Fruit fly (Drosophila melanogaster) whole organism, embryonic: ENCODE measurements around the gene CG13603.

Experiments
- Atf6 ChIP-seq: fragments of 200-800 bp; sonication (Bioruptor generic); IDR thresholded peaks from 2 replicates; pipeline ENCODE4 v1.3.6; 2022; ENCODE audit warnings: missing biosample characterization, missing genetic modification characterization
- Bdp1 ChIP-seq: fragments of 200-800 bp; sonication (Bioruptor generic); optimal IDR thresholded peaks from 3 replicates; lab custom pipeline; 2016; ENCODE audit warnings: missing biosample characterization, missing genetic modification characterization
- Blimp-1 ChIP-seq: fragments of 200-800 bp; sonication (Bioruptor generic); optimal IDR thresholded peaks from 3 replicates; lab custom pipeline; 2018; ENCODE audit warnings: missing biosample characterization, missing genetic modification characterization, mild to moderate bottlenecking, moderate library complexity, missing genetic modification reagents
- Bteb2 ChIP-seq: fragments of 200-800 bp; sonication (Bioruptor generic); optimal IDR thresholded peaks from 2 replicates; lab custom pipeline; 2016; ENCODE audit warnings: missing biosample characterization, missing genetic modification characterization
- CG1024 ChIP-seq: fragments of 200-800 bp; sonication (Bioruptor generic); IDR thresholded peaks from 2 replicates; pipeline ENCODE4 v1.3.6; 2022; ENCODE audit warnings: missing biosample characterization, missing genetic modification characterization
- CG11723 ChIP-seq: fragments of 200-800 bp; sonication (Bioruptor generic); optimal IDR thresholded peaks from 2 replicates; lab custom pipeline; 2017; ENCODE audit warnings: missing biosample characterization, mild to moderate bottlenecking, missing genetic modification characterization
- CG13894 ChIP-seq: fragments of 200-800 bp; sonication (Bioruptor generic); optimal IDR thresholded peaks from 3 replicates; lab custom pipeline; 2018; ENCODE audit warnings: missing biosample characterization, mild to moderate bottlenecking, missing genetic modification characterization, moderate library complexity
- CG14050 ChIP-seq: fragments of 200-800 bp; sonication (Bioruptor generic); IDR thresholded peaks from 3 replicates; pipeline ENCODE4 v1.3.6; 2022; ENCODE audit warnings: missing biosample characterization, missing genetic modification characterization
- CG15011 ChIP-seq: fragments of 200-800 bp; sonication (Bioruptor generic); optimal IDR thresholded peaks from 3 replicates; lab custom pipeline; 2018; ENCODE audit warnings: missing biosample characterization, mild to moderate bottlenecking, missing genetic modification characterization
- CG15696 ChIP-seq: fragments of 200-800 bp; sonication (Bioruptor generic); optimal IDR thresholded peaks from 2 replicates; lab custom pipeline; 2019; ENCODE audit warnings: missing biosample characterization, mild to moderate bottlenecking, missing genetic modification characterization, moderate library complexity
- CG1602 ChIP-seq: fragments of 200-800 bp; sonication (Bioruptor generic); optimal IDR thresholded peaks from 3 replicates; lab custom pipeline; 2016; ENCODE audit warnings: missing biosample characterization, missing genetic modification characterization
- CG16863 ChIP-seq: fragments of 200-800 bp; sonication (Bioruptor generic); optimal IDR thresholded peaks from 3 replicates; lab custom pipeline; 2016; ENCODE audit warnings: missing biosample characterization, missing genetic modification characterization
- CG18011 ChIP-seq: fragments of 200-800 bp; sonication (Bioruptor generic); optimal IDR thresholded peaks from 2 replicates; lab custom pipeline; 2017; ENCODE audit warnings: missing biosample characterization, missing genetic modification characterization, mild to moderate bottlenecking, moderate library complexity, missing genotype
- CG2129 ChIP-seq: fragments of 200-800 bp; sonication (Bioruptor generic); IDR thresholded peaks from 2 replicates; pipeline ENCODE4 v1.3.6; 2022; ENCODE audit warnings: missing biosample characterization, missing genetic modification characterization; ENCODE audit not compliant: partially characterized antibody
- CG30020 ChIP-seq: fragments of 200-800 bp; optimal IDR thresholded peaks from 2 replicates; lab custom pipeline; 2019; ENCODE audit warnings: missing biosample characterization, mild to moderate bottlenecking, missing genetic modification characterization, moderate library complexity
- CG31365 ChIP-seq: fragments of 200-800 bp; sonication (Bioruptor generic); optimal IDR thresholded peaks from 2 replicates; lab custom pipeline; 2018; ENCODE audit warnings: missing biosample characterization, mild to moderate bottlenecking, missing genetic modification characterization
- CG3163 ChIP-seq: fragments of 200-800 bp; sonication (Bioruptor generic); optimal IDR thresholded peaks from 3 replicates; lab custom pipeline; 2016; ENCODE audit warnings: missing biosample characterization, missing genetic modification characterization
- CG3726 ChIP-seq: fragments of 200-800 bp; sonication (Bioruptor generic); IDR thresholded peaks from 3 replicates; pipeline ENCODE4, ENCODE4 v1.3.6; 2022; ENCODE audit warnings: missing biosample characterization, missing genetic modification characterization
- CG8290 ChIP-seq, 3 experiments: fragments of 200-800 bp; sonication (Bioruptor generic); optimal IDR thresholded peaks; 2 replicates each; lab custom pipeline; 2016 to 2019; ENCODE audit warnings: missing biosample characterization in 3 of 3, missing genetic modification characterization in 3 of 3, mild to moderate bottlenecking in 2 of 3, moderate library complexity in 1 of 3
- CG9609 ChIP-seq: fragments of 200-800 bp; sonication (Bioruptor generic); optimal IDR thresholded peaks from 3 replicates; lab custom pipeline; 2016; ENCODE audit warnings: missing biosample characterization, missing genetic modification characterization
- CG9727 ChIP-seq: fragments of 200-800 bp; sonication (Bioruptor generic); optimal IDR thresholded peaks from 3 replicates; lab custom pipeline; 2017; ENCODE audit warnings: missing biosample characterization, mild to moderate bottlenecking, missing genetic modification characterization
- D19B ChIP-seq: fragments of 200-800 bp; sonication (Bioruptor generic); optimal IDR thresholded peaks from 2 replicates; lab custom pipeline; 2017; ENCODE audit warnings: missing biosample characterization, mild to moderate bottlenecking, missing genetic modification characterization
- Drgx ChIP-seq: fragments of 200-800 bp; sonication (Bioruptor generic); IDR thresholded peaks from 2 replicates; pipeline ENCODE4 v1.3.6; 2022; ENCODE audit warnings: missing biosample characterization, missing genetic modification characterization
- Fer2 ChIP-seq: fragments of 200-800 bp; sonication (Bioruptor generic); optimal IDR thresholded peaks from 2 replicates; lab custom pipeline; 2018; ENCODE audit warnings: missing biosample characterization, mild to moderate bottlenecking, missing genetic modification characterization, moderate library complexity
- HLH4C ChIP-seq: fragments of 200-800 bp; sonication (Bioruptor generic); IDR thresholded peaks from 3 replicates; pipeline ENCODE4 v1.3.6; 2022; ENCODE audit warnings: missing biosample characterization, missing genetic modification characterization; ENCODE audit not compliant: partially characterized antibody
- HLH54F ChIP-seq: fragments of 200-800 bp; sonication (Bioruptor generic); optimal IDR thresholded peaks from 3 replicates; lab custom pipeline; 2016; ENCODE audit warnings: missing biosample characterization, missing genetic modification characterization
- Lhr ChIP-seq: fragments of 200-800 bp; sonication (Bioruptor generic); optimal IDR thresholded peaks from 3 replicates; lab custom pipeline; 2017; ENCODE audit warnings: mild to moderate bottlenecking, missing biosample characterization, missing genetic modification reagents, missing genetic modification characterization
- Lpt ChIP-seq: fragments of >200 bp; optimal IDR thresholded peaks from 2 replicates; lab custom pipeline; 2018; ENCODE audit warnings: missing biosample characterization, missing genetic modification characterization
- NfI ChIP-seq: fragments of 200-800 bp; sonication (Bioruptor generic); optimal IDR thresholded peaks from 3 replicates; lab custom pipeline; 2018; ENCODE audit warnings: missing biosample characterization, mild to moderate bottlenecking, missing genetic modification characterization, moderate library complexity
- PHDP ChIP-seq: fragments of 200-800 bp; sonication (Bioruptor generic); optimal IDR thresholded peaks from 3 replicates; lab custom pipeline; 2018; ENCODE audit warnings: missing biosample characterization, mild to moderate bottlenecking, missing genetic modification characterization, moderate library complexity
- Rfx ChIP-seq: fragments of 200-800 bp; sonication (Bioruptor generic); IDR thresholded peaks from 2 replicates; pipeline ENCODE4 v1.3.6; 2022; ENCODE audit warnings: missing biosample characterization, missing genetic modification characterization
- amos ChIP-seq: fragments of 200-800 bp; sonication (Bioruptor generic); IDR thresholded peaks from 2 replicates; pipeline ENCODE4 v1.3.6; 2022; ENCODE audit warnings: missing biosample characterization, missing genetic modification characterization; ENCODE audit not compliant: partially characterized antibody
- ase ChIP-seq: fragments of 200-800 bp; sonication (Bioruptor generic); IDR thresholded peaks from 3 replicates; pipeline ENCODE4 v1.3.6; 2022; ENCODE audit warnings: missing biosample characterization, missing genetic modification characterization
- bcd ChIP-seq: fragments of 200-800 bp; sonication (Bioruptor generic); optimal IDR thresholded peaks from 2 replicates; lab custom pipeline; 2017; ENCODE audit warnings: missing biosample characterization, mild to moderate bottlenecking, missing genetic modification characterization
- btn ChIP-seq: fragments of 200-800 bp; sonication (Bioruptor generic); optimal IDR thresholded peaks from 2 replicates; lab custom pipeline; 2016; ENCODE audit warnings: missing biosample characterization, missing genetic modification characterization
- crp ChIP-seq, 2 experiments: fragments of 200-800 bp; sonication (Bioruptor generic); optimal IDR thresholded peaks; 2 replicates in 1 of 2; 3 replicates in 1 of 2; lab custom pipeline; 2017; ENCODE audit warnings: missing biosample characterization in 2 of 2, missing genetic modification characterization in 2 of 2, mild to moderate bottlenecking in 1 of 2, moderate library complexity in 1 of 2
- da ChIP-seq: fragments of 200-800 bp; sonication (Bioruptor generic); optimal IDR thresholded peaks from 2 replicates; lab custom pipeline; 2016; ENCODE audit warnings: missing biosample characterization, missing genetic modification characterization
- dimm ChIP-seq: fragments of 200-800 bp; sonication (Bioruptor generic); IDR thresholded peaks from 2 replicates; pipeline ENCODE4 v1.3.6; 2022; ENCODE audit warnings: missing biosample characterization, missing genetic modification characterization
- fd96Cb ChIP-seq: fragments of 200-800 bp; sonication (Bioruptor generic); optimal IDR thresholded peaks from 2 replicates; lab custom pipeline; 2018; ENCODE audit warnings: missing biosample characterization, mild to moderate bottlenecking, missing genetic modification characterization, moderate library complexity
- fu2 ChIP-seq: fragments of 200-800 bp; sonication (Bioruptor generic); optimal IDR thresholded peaks from 2 replicates; lab custom pipeline; 2016; ENCODE audit warnings: missing biosample characterization, missing genetic modification characterization
- grn ChIP-seq: fragments of 200-800 bp; sonication (Bioruptor generic); optimal IDR thresholded peaks from 3 replicates; lab custom pipeline; 2017; ENCODE audit warnings: missing biosample characterization, missing genetic modification characterization
- insv ChIP-seq, 2 experiments: fragments of 200-800 bp; sonication (Bioruptor generic); optimal IDR thresholded peaks; 3 replicates each; lab custom pipeline; 2016 to 2018; ENCODE audit warnings: missing biosample characterization in 2 of 2, missing genetic modification characterization in 2 of 2
- kay ChIP-seq: fragments of 200-800 bp; sonication (Bioruptor generic); optimal IDR thresholded peaks from 2 replicates; lab custom pipeline; 2016; ENCODE audit warnings: missing biosample characterization, missing genetic modification characterization
- odd ChIP-seq: fragments of 200-800 bp; sonication (Bioruptor generic); optimal IDR thresholded peaks from 2 replicates; lab custom pipeline; 2017; ENCODE audit warnings: missing biosample characterization, mild to moderate bottlenecking, missing genetic modification characterization
- pum ChIP-seq: fragments of 200-800 bp; sonication (Bioruptor generic); optimal IDR thresholded peaks from 2 replicates; lab custom pipeline; 2016; ENCODE audit warnings: missing biosample characterization, missing genetic modification characterization
- rib ChIP-seq: fragments of 200-800 bp; sonication (Bioruptor generic); IDR thresholded peaks from 2 replicates; pipeline ENCODE4 v1.3.6; 2022; ENCODE audit warnings: missing biosample characterization, missing genetic modification characterization
- stc ChIP-seq: fragments of 200-800 bp; sonication (Bioruptor generic); IDR thresholded peaks from 2 replicates; pipeline ENCODE4 v1.3.6; 2022; ENCODE audit warnings: missing biosample characterization, missing genetic modification characterization
- tap ChIP-seq: fragments of 200-800 bp; optimal IDR thresholded peaks from 3 replicates; lab custom pipeline; 2019; ENCODE audit warnings: missing biosample characterization, mild to moderate bottlenecking, missing genetic modification characterization, moderate library complexity

CG13603 gene

DNA sequence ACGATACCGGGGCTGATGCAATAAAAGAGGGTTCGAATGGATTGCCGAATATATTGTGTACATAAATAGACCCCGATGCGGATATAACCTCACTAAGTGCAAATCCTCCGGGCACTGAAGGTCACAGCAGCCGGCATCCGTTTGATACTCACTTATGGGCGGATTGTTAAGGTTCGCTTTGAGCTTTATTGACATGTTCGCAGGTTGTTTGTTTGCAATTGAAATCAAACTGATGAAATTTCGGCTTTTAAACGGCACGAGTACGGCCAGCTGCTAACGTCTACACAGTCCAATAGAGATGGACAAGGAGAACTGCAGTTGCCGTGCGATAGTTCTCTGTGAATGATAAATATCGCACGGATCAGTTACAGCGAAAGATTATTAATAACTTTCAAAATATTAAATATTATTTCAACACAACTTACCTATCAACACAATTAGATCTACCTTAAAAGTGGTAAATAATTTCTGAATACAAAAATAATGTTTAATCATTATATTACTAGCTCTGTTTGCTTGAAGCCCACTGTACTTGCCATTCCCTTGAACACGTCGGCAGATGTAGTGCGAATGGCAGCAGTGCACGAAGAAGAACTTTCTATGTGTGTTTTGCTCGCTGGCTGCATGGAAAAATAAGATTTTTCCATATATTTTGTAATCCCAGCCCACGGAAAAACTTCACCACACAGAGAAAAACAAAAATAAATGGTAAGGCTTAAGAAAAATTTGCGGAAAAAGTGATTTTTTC is 28.1 kb downstream of the CG13603 start, which contains the start of the genes GluProRS and AP-1sigma (continued):
- TF ChIP-seq Drgx (GFP tag; lab: Robert Waterston, UW) (peak; percentile 92), rib (GFP tag; lab: Robert Waterston, UW) (peak; percentile 92), CG3726 (GFP tag; lab: Robert Waterston, UW) (peak; percentile 92), tap (tag; lab: Kevin White, UChicago) (peak; percentile 74), CG11723 (GFP tag; lab: Kevin White, UChicago) (peak; percentile 73), insv (GFP tag; optimal IDR thresholded peaks at IDR 0.05; lab: Kevin White, UChicago) (peak in 1 of 2 experiments; percentile 30), CG9727 (GFP tag; lab: Kevin White, UChicago) (peak; percentile 93), Rfx (peak; percentile 97), CG15011 (GFP tag; lab: Kevin White, UChicago) (peak; percentile 72), Bteb2 (GFP tag; lab: Kevin White, UChicago) (peak; percentile 76), Atf6 (GFP tag; lab: Robert Waterston, UW) (peak; percentile 94), da (peak; percentile 67), CG18011 (peak; percentile 67), CG1024 (GFP tag; lab: Robert Waterston, UW) (peak; percentile 90), dimm (GFP tag; lab: Robert Waterston, UW) (peak; percentile 75), crp (GFP tag; optimal IDR thresholded peaks at IDR 0.05; lab: Kevin White, UChicago) (peak; percentile 4 to 78), CG16863 (GFP tag; lab: Kevin White, UChicago) (peak; percentile 82), CG30020 (peak; percentile 74), Fer2 (peak; percentile 82), CG2129 (GFP tag; lab: Robert Waterston, UW) (peak; percentile 94), Bdp1 (GFP tag; lab: Kevin White, UChicago) (peak; percentile 72), bcd (GFP tag; lab: Kevin White, UChicago) (peak; percentile 92), D19B (peak; percentile 67), CG14050 (GFP tag; lab: Robert Waterston, UW) (peak; percentile 90), pum (GFP tag; lab: Kevin White, UChicago) (peak; percentile 88), ase (GFP tag; lab: Robert Waterston, UW) (peak; percentile 94), Blimp-1 (GFP tag; lab: Kevin White, UChicago) (peak; percentile 86), PHDP (peak; percentile 87), CG13894 (tag; lab: Kevin White, UChicago) (no peak), amos (peak; percentile 92), CG9609 (GFP tag; lab: Kevin White, UChicago) (peak; percentile 72), Lhr (GFP tag; lab: Kevin White, UChicago) (peak; percentile 74), fd96Cb (tag; lab: Kevin White, UChicago) (peak; percentile 91), HLH4C (GFP tag; lab: Robert Waterston, UW) (peak; percentile 90), CG1602 (GFP tag; lab: Kevin White, UChicago) (peak; percentile 94), Lpt (GFP tag; lab: Kevin White, UChicago) (no peak), grn (GFP tag; lab: Kevin White, UChicago) (peak; percentile 56), NfI (GFP tag; lab: Kevin White, UChicago) (peak; percentile 88), CG3163 (peak; percentile 48), stc (GFP tag; lab: Robert Waterston, UW) (peak; percentile 90), kay (peak; percentile 89), btn (GFP tag; lab: Kevin White, UChicago) (peak; percentile 42), CG31365 (tag; lab: Kevin White, UChicago) (peak; percentile 32), fu2 (peak; percentile 57), CG8290 (GFP tag; optimal IDR thresholded peaks at IDR 0.05; lab: Kevin White, UChicago) (peak; percentile 82), CG8290 (tag; optimal IDR thresholded peaks at IDR 0.05; lab: Kevin White, UChicago) (peak in 1 of 2 experiments; percentile 82), HLH54F (GFP tag; lab: Kevin White, UChicago) (peak; percentile 86), odd (GFP tag; lab: Kevin White, UChicago) (peak; percentile 63), CG15696 (tag; lab: Kevin White, UChicago) (peak; percentile 90)
